Worm (Caenorhabditis elegans) whole organism, L4 larva: ENCODE measurements around the gene T07F12.2.
A peak's percentile ranks its signal among the peaks of the same experiment; 100 is the strongest.

ENCODE experiments used
- F44E2.7 ChIP-seq: fragments of 200-800 bp; sonication (Bioruptor generic); IDR thresholded peaks from 2 replicates; pipeline ENCODE4 v2.1.2; 2022; ENCODE audit warnings: missing genetic modification characterization, missing compliant biosample characterization
- F49E8.2 ChIP-seq: sonication (generic microtip); optimal IDR thresholded peaks from 2 replicates; lab custom pipeline; 2016; ENCODE audit warnings: missing compliant biosample characterization, mild to moderate bottlenecking, missing genetic modification characterization, borderline replicate concordance
- T26A8.4 ChIP-seq: fragments of 200-800 bp; sonication (Bioruptor generic); IDR thresholded peaks from 2 replicates; pipeline ENCODE4 v1.3.6; 2022; ENCODE audit warnings: missing genetic modification characterization, missing compliant biosample characterization
- ZK337.2 ChIP-seq: fragments of 200-800 bp; sonication (Bioruptor generic); IDR thresholded peaks from 2 replicates; pipeline ENCODE4 v1.3.6; 2022; ENCODE audit warnings: missing genetic modification reagents, missing genetic modification characterization, missing compliant biosample characterization
- aly-2 ChIP-seq: sonication (generic microtip); optimal IDR thresholded peaks from 2 replicates; lab custom pipeline; 2018; ENCODE audit warnings: missing biosample characterization, missing genetic modification characterization
- ceh-28 ChIP-seq: fragments of 150-350 bp; optimal IDR thresholded peaks from 2 replicates; lab custom pipeline; 2014; ENCODE audit warnings: missing biosample characterization, missing genetic modification reagents, missing genetic modification characterization
- ceh-62 ChIP-seq: sonication (generic microtip); optimal IDR thresholded peaks from 2 replicates; lab custom pipeline; 2017; ENCODE audit warnings: missing biosample characterization, missing genetic modification characterization
- ceh-82 ChIP-seq: sonication (generic microtip); optimal IDR thresholded peaks from 2 replicates; lab custom pipeline; 2017; ENCODE audit warnings: missing biosample characterization, missing genetic modification characterization
- ces-1 ChIP-seq: fragments of 150-350 bp; sonication (generic microtip); optimal IDR thresholded peaks from 4 replicates; lab custom pipeline; 2014; ENCODE audit warnings: missing biosample characterization, missing genetic modification reagents, missing genetic modification characterization
- daf-16 ChIP-seq, 3 experiments: sonication (generic microtip); optimal IDR thresholded peaks; 2 replicates each; lab custom pipeline; 2016 to 2017; ENCODE audit warnings: missing genetic modification characterization in 3 of 3, missing genetic modification reagents in 3 of 3, mild to moderate bottlenecking in 2 of 3, missing compliant biosample characterization in 2 of 3, missing biosample characterization in 1 of 3, moderate library complexity in 1 of 3
- daf-19 ChIP-seq: fragments of 200-800 bp; sonication (Bioruptor generic); conservative IDR thresholded peaks from 2 replicates; pipeline ENCODE4 v1.3.6; 2022; ENCODE audit warnings: missing genetic modification characterization, missing compliant biosample characterization
- dmd-6 ChIP-seq: fragments of 200-800 bp; sonication (Bioruptor generic); IDR thresholded peaks from 2 replicates; pipeline ENCODE4 v1.3.6; 2022; ENCODE audit warnings: missing genetic modification reagents, missing genetic modification characterization, missing compliant biosample characterization
- dmd-8 ChIP-seq: fragments of 200-800 bp; sonication (Bioruptor generic); IDR thresholded peaks from 2 replicates; pipeline ENCODE4 v1.3.6; 2022; ENCODE audit warnings: missing genetic modification characterization, missing compliant biosample characterization
- dve-1 ChIP-seq: sonication (generic microtip); optimal IDR thresholded peaks from 2 replicates; lab custom pipeline; 2017; ENCODE audit warnings: antibody characterized with exemption, mild to moderate bottlenecking, missing genetic modification characterization, missing compliant biosample characterization; ENCODE audit not compliant: insufficient read depth
- egl-43 ChIP-seq: fragments of 200-800 bp; sonication (Bioruptor generic); IDR thresholded peaks from 2 replicates; pipeline ENCODE4 v1.3.6; 2022; ENCODE audit warnings: missing genetic modification reagents, missing genetic modification characterization, missing compliant biosample characterization
- gei-8 ChIP-seq: fragments of 200-800 bp; sonication (Bioruptor generic); optimal IDR thresholded peaks from 2 replicates; lab custom pipeline; 2018; ENCODE audit warnings: mild to moderate bottlenecking, missing genetic modification characterization, missing compliant biosample characterization
- hif-1 ChIP-seq, 2 experiments: sonication (generic microtip); optimal IDR thresholded peaks; 2 replicates each; lab custom pipeline; 2016 to 2017; ENCODE audit warnings: missing compliant biosample characterization in 2 of 2, missing genetic modification characterization in 2 of 2, missing genetic modification reagents in 2 of 2, missing genotype in 2 of 2, mild to moderate bottlenecking in 1 of 2
- hlh-11 ChIP-seq: fragments of 200-800 bp; sonication (Bioruptor generic); optimal IDR thresholded peaks from 2 replicates; lab custom pipeline; 2018; ENCODE audit warnings: mild to moderate bottlenecking, missing genetic modification characterization, missing compliant biosample characterization
- lin-13 ChIP-seq: fragments of 150-350 bp; optimal IDR thresholded peaks from 2 replicates; lab custom pipeline; 2014; ENCODE audit warnings: missing biosample characterization, missing genetic modification reagents, missing genetic modification characterization
- mdl-1 ChIP-seq, 2 experiments: fragments of 150-350 bp in 1 of 2; sonication (generic microtip) in 1 of 2; optimal IDR thresholded peaks; 2 replicates each; lab custom pipeline; 2014 to 2017; ENCODE audit warnings: missing biosample characterization in 2 of 2, missing genetic modification characterization in 2 of 2
- mep-1 ChIP-seq: fragments of 150-350 bp; sonication (generic microtip); optimal IDR thresholded peaks from 3 replicates; lab custom pipeline; 2014; ENCODE audit warnings: missing biosample characterization, missing genetic modification characterization
- nhr-25 ChIP-seq: sonication (generic microtip); optimal IDR thresholded peaks from 2 replicates; lab custom pipeline; 2017; ENCODE audit warnings: missing genetic modification characterization, mild to moderate bottlenecking, missing compliant biosample characterization, antibody characterized with exemption, moderate library complexity, borderline replicate concordance; ENCODE audit not compliant: insufficient read depth
- nhr-28 ChIP-seq: fragments of 150-350 bp; optimal IDR thresholded peaks from 2 replicates; lab custom pipeline; 2014; ENCODE audit warnings: missing biosample characterization, missing genetic modification characterization
- nhr-42 ChIP-seq: fragments of 200-800 bp; sonication (Bioruptor generic); IDR thresholded peaks from 2 replicates; pipeline ENCODE4 v1.3.6; 2022; ENCODE audit warnings: missing genetic modification characterization, missing compliant biosample characterization
- php-3 ChIP-seq: fragments of 200-800 bp; sonication (Bioruptor generic); IDR thresholded peaks from 2 replicates; pipeline ENCODE4 v1.3.6; 2022; ENCODE audit warnings: missing genetic modification reagents, missing genetic modification characterization, missing compliant biosample characterization
- pqm-1 ChIP-seq: sonication (generic microtip); optimal IDR thresholded peaks from 2 replicates; lab custom pipeline; 2017; ENCODE audit warnings: missing biosample characterization, missing genetic modification characterization
- set-16 ChIP-seq: fragments of 200-800 bp; sonication (Bioruptor generic); IDR thresholded peaks from 2 replicates; pipeline ENCODE4 v1.3.6; 2022; ENCODE audit warnings: missing genetic modification reagents, missing genetic modification characterization, missing compliant biosample characterization
- skn-1 ChIP-seq: fragments of 150-350 bp; optimal IDR thresholded peaks from 2 replicates; lab custom pipeline; 2014; ENCODE audit warnings: missing biosample characterization, missing genetic modification characterization
- tra-1 ChIP-seq: fragments of 200-800 bp; sonication (Bioruptor generic); IDR thresholded peaks from 2 replicates; pipeline ENCODE4 v1.3.6; 2022; ENCODE audit warnings: missing genetic modification reagents, missing genetic modification characterization, missing compliant biosample characterization
- unc-62 ChIP-seq, 3 experiments: fragments of 150-350 bp in 1 of 3; sonication (generic microtip); optimal IDR thresholded peaks in 2 of 3; peaks in 1 of 3; 1 replicate in 1 of 3; 2 replicates in 2 of 3; lab custom pipeline; 2014 to 2017; ENCODE audit warnings: missing biosample characterization in 3 of 3, missing genetic modification characterization in 3 of 3, missing genetic modification reagents in 3 of 3, missing genotype in 1 of 3
- zag-1 ChIP-seq: fragments of 150-350 bp; optimal IDR thresholded peaks from 2 replicates; lab custom pipeline; 2014; ENCODE audit warnings: missing biosample characterization, missing genetic modification characterization
- zfp-3 ChIP-seq: fragments of 200-800 bp; sonication (Bioruptor generic); conservative IDR thresholded peaks from 2 replicates; pipeline ENCODE4 v1.3.6; 2022; ENCODE audit warnings: missing genetic modification reagents, missing genetic modification characterization, missing compliant biosample characterization

Gene T07F12.2

ce11 chrX:4853060-4853459 is 37.0 kb upstream of the T07F12.2 start, which contains the start of gene F39C12.1 (continued):
- TF ChIP-seq daf-16 (GFP tag; optimal IDR thresholded peaks at IDR 0.05; lab: Kevin White, UChicago) = no peak
- peak; percentile 90 for TF ChIP-seq daf-16 (tag; optimal IDR thresholded peaks at IDR 0.05; lab: Kevin White, UChicago)
- no peak for TF ChIP-seq gei-8 (GFP tag; lab: Kevin White, UChicago)

DNA sequence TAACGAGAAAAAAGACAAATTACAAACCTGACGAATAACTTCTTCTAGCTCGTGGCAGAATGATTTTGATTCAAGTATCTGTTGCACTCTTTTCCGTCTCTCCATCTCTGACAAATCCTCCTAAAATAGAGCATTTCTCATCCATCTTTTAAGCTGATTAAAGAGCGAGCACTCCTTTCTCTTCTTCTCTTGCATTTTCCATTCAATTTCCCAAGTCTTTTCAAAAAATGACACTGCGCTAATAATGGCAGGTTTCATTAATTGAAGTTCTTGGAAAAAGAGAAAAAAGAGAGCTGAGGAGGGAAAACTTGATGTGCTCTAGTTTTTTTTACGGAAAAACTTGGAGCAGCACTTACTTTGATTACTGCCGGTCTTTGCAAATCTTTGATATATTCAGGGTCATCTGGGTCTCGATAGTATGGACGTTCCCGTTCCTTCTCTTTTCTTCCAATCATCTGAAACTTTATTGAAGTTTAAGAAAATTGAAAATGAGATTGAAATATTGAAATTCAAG is 30.4 kb upstream of the T07F12.2 start, which contains the start of gene add-1:
Gene add-1, minus strand, starts transcription at position 464 of the 514 bp plus-strand sequence.
- TF ChIP-seq tra-1 (GFP tag; lab: Robert Waterston, UW) (no peak), nhr-42 (no peak), ces-1 (GFP tag; lab: Kevin White, UChicago) (peak; percentile 37), nhr-25 (no peak)
- TF ChIP-seq, all 104 proteins: peak for 1

DNA sequence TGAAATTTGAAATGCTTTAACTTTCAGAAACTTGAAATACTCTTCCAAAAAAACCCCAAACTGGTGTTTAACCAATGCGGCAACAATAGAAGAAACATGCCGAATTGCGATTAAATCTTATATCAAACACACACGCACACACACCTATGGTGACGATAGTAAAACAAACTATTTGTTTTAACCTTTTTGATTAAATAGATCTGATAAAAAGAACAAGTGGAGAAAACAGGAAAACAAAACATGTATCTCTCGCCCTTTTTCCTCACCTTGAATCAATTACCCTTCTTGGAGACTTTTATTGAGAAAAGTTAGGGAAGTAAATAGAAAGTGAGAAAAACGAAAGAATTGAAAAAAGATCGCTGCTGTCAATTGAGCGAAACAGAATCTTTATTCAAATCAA is 28.6 kb upstream of the T07F12.2 start:
- no peak for TF ChIP-seq mdl-1 (tag; optimal IDR thresholded peaks at IDR 0.05; lab: Kevin White, UChicago)
- TF ChIP-seq ZK337.2 (GFP tag; lab: Robert Waterston, UW) = no peak
- no peak for TF ChIP-seq daf-16 (GFP tag; optimal IDR thresholded peaks at IDR 0.05; lab: Kevin White, UChicago)
- TF ChIP-seq daf-16 (tag; optimal IDR thresholded peaks at IDR 0.05; lab: Kevin White, UChicago) = peak; percentile 63
- peak; percentile 58 for TF ChIP-seq pqm-1

DNA sequence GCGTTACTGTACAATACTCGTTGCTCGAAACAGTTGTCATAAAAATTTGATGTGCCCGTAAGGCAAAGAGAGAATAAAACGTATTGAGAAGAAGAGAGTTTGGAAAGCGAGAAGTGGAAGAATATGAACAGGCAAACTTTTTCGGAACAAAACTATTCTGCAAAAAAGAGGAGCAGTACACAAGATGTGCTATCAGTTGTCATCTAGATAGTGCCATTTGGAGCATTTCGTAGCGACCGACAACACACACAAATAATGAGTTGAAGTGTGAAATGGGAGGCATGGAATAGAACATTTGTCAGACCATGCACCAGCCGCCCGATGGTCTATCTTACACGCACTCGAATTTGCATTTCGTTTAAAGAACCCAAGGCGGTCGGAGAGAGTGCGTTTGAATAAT is 28.0 kb upstream of the T07F12.2 start:
- TF ChIP-seq dve-1 (tag; lab: Kevin White, UChicago) (peak; percentile 36), daf-16 (GFP tag; optimal IDR thresholded peaks at IDR 0.05; lab: Kevin White, UChicago) (no peak), daf-16 (tag; optimal IDR thresholded peaks at IDR 0.05; lab: Kevin White, UChicago) (peak; percentile 90), hlh-11 (tag; lab: Kevin White, UChicago) (peak; percentile 7), php-3 (GFP tag; lab: Robert Waterston, UW) (0 out of 2 replicates have a peak, but pooled peaks have one; percentile 64), unc-62 (GFP tag; optimal IDR thresholded peaks at IDR 0.05 in 1 of 2; lab: Kevin White, UChicago) (no peak), unc-62 (tag; optimal IDR thresholded peaks at IDR 0.05; lab: Kevin White, UChicago) (no peak), pqm-1 (peak; percentile 48), ceh-62 (tag; lab: Kevin White, UChicago) (no peak), nhr-28 (tag; lab: Kevin White, UChicago) (peak; percentile 79), dmd-6 (GFP tag; lab: Robert Waterston, UW) (peak; percentile 37; the same call in 1 of the 2 replicates), F44E2.7 (GFP tag; lab: Robert Waterston, UW) (no peak)

DNA sequence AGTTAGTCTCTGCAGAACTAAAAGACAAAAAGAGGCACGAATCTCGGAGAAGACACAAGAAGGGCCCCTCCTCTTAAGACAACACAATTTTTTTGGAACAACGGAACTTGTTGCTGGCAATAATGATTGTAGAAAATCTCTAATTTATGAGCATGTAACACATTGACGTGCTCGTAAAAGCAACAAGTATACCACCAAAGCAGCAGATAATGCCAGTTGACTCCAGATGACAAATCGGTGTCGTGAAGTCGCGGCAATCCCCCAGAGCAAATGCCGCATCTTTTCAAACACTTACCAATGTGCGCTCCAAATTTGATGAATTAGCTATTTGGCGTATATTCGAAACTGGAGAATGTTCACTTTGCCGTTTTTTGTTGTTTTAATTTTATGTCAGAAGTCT is 25.8 kb upstream of the T07F12.2 start:
- peak in 1 of 2 experiments; percentile 99 for TF ChIP-seq unc-62 (GFP tag; optimal IDR thresholded peaks at IDR 0.05 in 1 of 2; lab: Kevin White, UChicago)
- TF ChIP-seq unc-62 (tag; optimal IDR thresholded peaks at IDR 0.05; lab: Kevin White, UChicago) = no peak
- no peak for TF ChIP-seq dmd-6 (GFP tag; lab: Robert Waterston, UW)

DNA sequence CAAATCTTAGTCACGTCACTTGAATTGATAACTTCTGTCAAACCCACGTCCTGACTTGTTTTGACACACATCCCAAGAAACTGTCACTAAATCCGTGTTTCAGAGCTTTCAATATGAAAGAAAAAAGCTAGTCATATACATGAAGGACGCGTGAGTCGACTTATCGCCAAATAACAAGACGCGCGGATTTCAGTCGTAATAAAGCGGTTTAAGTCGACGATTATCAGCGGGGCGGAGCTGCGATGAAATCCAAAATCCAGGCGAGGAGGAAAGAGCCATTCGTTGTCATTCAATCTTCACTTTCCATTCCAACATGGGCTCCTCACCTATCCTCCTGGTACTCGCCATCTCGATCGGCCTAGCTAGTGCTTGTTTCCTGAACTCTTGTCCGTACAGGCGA is 24.2 kb upstream of the T07F12.2 start, which contains the start of gene ntc-1:
Gene ntc-1, plus strand, starts transcription at position 301 of the 400 bp plus-strand sequence.
- no peak for TF ChIP-seq tra-1 (GFP tag; lab: Robert Waterston, UW)
- TF ChIP-seq set-16 (GFP tag; lab: Robert Waterston, UW) = no peak
- no peak for TF ChIP-seq F49E8.2 (tag; lab: Kevin White, UChicago)
- TF ChIP-seq zfp-3 (GFP tag; lab: Robert Waterston, UW) = no peak
- TF ChIP-seq dmd-8 (GFP tag; lab: Robert Waterston, UW) = no peak
- TF ChIP-seq mep-1 (tag; lab: Kevin White, UChicago) = no peak
- no peak for TF ChIP-seq skn-1 (tag; lab: Kevin White, UChicago)
- no peak for TF ChIP-seq dve-1 (tag; lab: Kevin White, UChicago)
- no peak for TF ChIP-seq ceh-28
- no peak for TF ChIP-seq daf-19 (GFP tag; lab: Robert Waterston, UW)
- no peak for TF ChIP-seq hif-1 (tag; optimal IDR thresholded peaks at IDR 0.05; lab: Kevin White, UChicago)
- no peak for TF ChIP-seq aly-2 (tag; lab: Kevin White, UChicago)
- no peak for TF ChIP-seq T26A8.4 (GFP tag; lab: Robert Waterston, UW)
- TF ChIP-seq lin-13 (GFP tag; lab: Kevin White, UChicago) = no peak
- no peak for TF ChIP-seq zag-1 (tag; lab: Kevin White, UChicago)
- TF ChIP-seq egl-43 (GFP tag; lab: Robert Waterston, UW) = no peak
- no peak for TF ChIP-seq ceh-82 (tag; lab: Kevin White, UChicago)
